Fruit fly (Drosophila melanogaster) whole organism, pupa: ENCODE data around the gene CG17819.
A peak's percentile ranks its signal among the peaks of the same experiment; 100 is the strongest.

ENCODE experiments used
- CG14655 ChIP-seq: fragments of 200-800 bp; sonication (Bioruptor generic); optimal IDR thresholded peaks from 3 replicates; lab custom pipeline; 2017; ENCODE audit warnings: mild to moderate bottlenecking, missing biosample characterization, missing genetic modification reagents, missing genetic modification characterization
- CG15710 ChIP-seq: fragments of 200-800 bp; sonication (Bioruptor generic); optimal IDR thresholded peaks from 2 replicates; lab custom pipeline; 2018; ENCODE audit warnings: missing biosample characterization, mild to moderate bottlenecking, missing genetic modification characterization, moderate library complexity
- CG17806 ChIP-seq: fragments of 200-800 bp; sonication (Bioruptor generic); optimal IDR thresholded peaks from 2 replicates; lab custom pipeline; 2018; ENCODE audit warnings: missing biosample characterization, mild to moderate bottlenecking, missing genetic modification characterization, moderate library complexity
- CG32121 ChIP-seq: fragments of 200-800 bp; sonication (Bioruptor generic); IDR thresholded peaks from 2 replicates; pipeline ENCODE4 v1.3.6; 2022; ENCODE audit warnings: missing biosample characterization, missing genetic modification characterization
- CG8159 ChIP-seq: fragments of 200-800 bp; sonication (Bioruptor generic); optimal IDR thresholded peaks from 3 replicates; lab custom pipeline; 2018; ENCODE audit warnings: missing biosample characterization, mild to moderate bottlenecking, missing genetic modification characterization, moderate library complexity
- CG9948 ChIP-seq: fragments of 200-800 bp; sonication (Bioruptor generic); optimal IDR thresholded peaks from 2 replicates; lab custom pipeline; 2018; ENCODE audit warnings: missing biosample characterization, mild to moderate bottlenecking, missing genetic modification characterization, moderate library complexity
- D1 ChIP-seq: fragments of 200-800 bp; sonication (Bioruptor generic); optimal IDR thresholded peaks from 2 replicates; lab custom pipeline; 2018; ENCODE audit warnings: missing biosample characterization, mild to moderate bottlenecking, missing genetic modification characterization, moderate library complexity
- EcR ChIP-seq: fragments of 200-800 bp; sonication (Bioruptor generic); optimal IDR thresholded peaks from 3 replicates; lab custom pipeline; 2019; ENCODE audit warnings: missing biosample characterization, missing genetic modification characterization, mild to moderate bottlenecking, moderate library complexity, missing genetic modification reagents
- Pif1B ChIP-seq: fragments of 200-800 bp; sonication (Bioruptor generic); optimal IDR thresholded peaks from 3 replicates; lab custom pipeline; 2016; ENCODE audit warnings: missing biosample characterization, missing genetic modification characterization
- fd96Ca ChIP-seq: fragments of 200-800 bp; sonication (Bioruptor generic); IDR thresholded peaks from 3 replicates; pipeline ENCODE4 v1.3.6; 2022; ENCODE audit warnings: missing biosample characterization, missing genetic modification characterization
- rn ChIP-seq: fragments of 200-800 bp; sonication (Bioruptor generic); IDR thresholded peaks from 2 replicates; pipeline ENCODE4 v1.3.6; 2022; ENCODE audit warnings: missing biosample characterization, missing genetic modification characterization

DNA sequence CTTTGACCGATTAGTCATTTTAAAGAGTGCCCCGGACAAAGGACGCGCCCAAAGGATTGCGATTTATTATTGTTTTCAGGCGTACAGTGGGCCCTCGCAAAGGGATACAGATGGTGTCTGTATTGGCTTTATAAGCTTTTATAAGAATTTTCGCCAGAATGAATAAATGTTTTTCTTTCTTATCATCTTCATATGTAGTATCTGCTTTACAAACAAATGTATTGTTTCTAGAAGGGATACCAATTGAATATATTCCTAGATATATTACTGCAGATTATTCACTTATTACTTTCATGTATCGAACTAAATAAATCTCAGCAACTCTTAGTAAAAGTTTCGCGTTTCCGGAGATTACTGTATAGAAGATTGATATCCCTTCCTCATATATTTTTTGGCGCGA lies 27.8 kb downstream of the CG17819 start:
- TF ChIP-seq CG17806 (tag; lab: Kevin White, UChicago) (no peak), fd96Ca (no peak), EcR (GFP tag; lab: Kevin White, UChicago) (no peak), CG32121 (no peak), rn (GFP tag; lab: Robert Waterston, UW) (no peak), CG9948 (no peak), D1 (tag; lab: Kevin White, UChicago) (no peak), Pif1B (GFP tag; lab: Kevin White, UChicago) (no peak), CG8159 (tag; lab: Kevin White, UChicago) (peak; percentile 30), CG14655 (peak; percentile 0), CG15710 (no peak)
